Fruit fly (Drosophila melanogaster): ENCODE data around the gene PGRP-LA.

DNA sequence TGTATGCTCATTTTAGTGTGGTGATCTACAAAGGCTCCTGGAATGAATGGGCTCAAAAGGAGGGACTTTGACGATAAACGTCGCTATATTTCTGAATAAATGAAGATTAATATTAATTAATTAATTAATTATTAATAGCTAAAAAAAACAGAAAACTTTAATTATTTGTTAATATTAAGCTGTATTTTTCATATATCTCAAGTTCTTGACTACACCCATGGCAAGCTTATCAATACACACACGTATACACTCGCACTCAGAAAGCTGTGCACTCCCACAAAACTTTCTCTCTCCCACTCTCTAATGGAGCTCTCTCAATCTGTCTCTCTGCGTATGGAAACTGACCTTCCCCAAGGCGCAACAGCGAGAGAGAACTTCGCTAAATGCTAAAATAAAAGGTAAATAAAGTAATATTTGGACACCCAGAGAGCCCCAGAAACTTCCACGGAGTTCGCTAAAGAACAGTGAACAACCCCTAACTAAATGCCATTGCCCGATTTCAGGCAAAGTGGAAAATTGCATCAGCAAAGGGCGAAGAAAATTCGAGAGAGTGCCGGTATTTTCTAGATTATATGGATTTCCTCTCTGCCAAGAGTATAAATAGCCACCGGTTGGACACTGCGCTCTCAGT is 39.4 kb downstream of the PGRP-LA start:
- peak; percentile 74 for TF ChIP-seq CG7045 (GFP tag; optimal IDR thresholded peaks at IDR 0.05)
- TF ChIP-seq tj (GFP tag; optimal IDR thresholded peaks at IDR 0.05), result peak; percentile 35
- no peak for TF ChIP-seq cnc (optimal IDR thresholded peaks at IDR 0.05)
- TF ChIP-seq Hr96 (GFP tag; optimal IDR thresholded peaks at IDR 0.05), result no peak
- TF ChIP-seq Mnt (GFP tag; optimal IDR thresholded peaks at IDR 0.05), result peak; percentile 17
- no peak for TF ChIP-seq toe (GFP tag; optimal IDR thresholded peaks at IDR 0.05)

Measured in whole organism, adult.